Worm (Caenorhabditis elegans): Measurements from ENCODE around the gene srh-75.

Gene srh-75

ce11 chrV:11076403-11076802 is 19.5 kb upstream of the srh-75 start (continued):
- TF ChIP-seq F37B4.10 (GFP tag; IDR thresholded peaks at IDR 0.05) (no peak), snpc-1.3 (tag; optimal IDR thresholded peaks at IDR 0.05; ENCODE audit: insufficient read depth) (peak; percentile 38), tbp1 (GFP tag; optimal IDR thresholded peaks at IDR 0.05) (peak; percentile 66), lsl-1 (GFP tag; optimal IDR thresholded peaks at IDR 0.05) (peak; percentile 48), F10E7.11 (tag; optimal IDR thresholded peaks at IDR 0.05) (peak; percentile 83), ceh-27 (GFP tag; optimal IDR thresholded peaks at IDR 0.05) (peak; percentile 68), F39B2.1 (GFP tag; IDR thresholded peaks at IDR 0.05) (peak; percentile 87), D2030.7 (GFP tag; IDR thresholded peaks at IDR 0.05) (0 out of 2 replicates have a peak, but pooled peaks have one; percentile 30), nfyb-1 (GFP tag; IDR thresholded peaks at IDR 0.05) (peak; percentile 84), ccch-3 (GFP tag; optimal IDR thresholded peaks at IDR 0.05) (no peak), nfya-2 (GFP tag; IDR thresholded peaks at IDR 0.05) (peak; percentile 78; the same call in 1 of the 2 replicates), Y67H2A.10 (GFP tag; conservative IDR thresholded peaks at IDR 0.05) (no peak), bed-2 (GFP tag; IDR thresholded peaks at IDR 0.05) (0 out of 2 replicates have a peak, but pooled peaks have one; percentile 48), hsf-1 (GFP tag; IDR thresholded peaks at IDR 0.05) (peak; percentile 86)

- TF ChIP-seq ceh-27 (GFP tag; optimal IDR thresholded peaks at IDR 0.05) = no peak
- TF ChIP-seq lin-35 (GFP tag; optimal IDR thresholded peaks at IDR 0.05) = peak in 1 of 3 experiments; percentile 16
- TF ChIP-seq fkh-3 (tag; optimal IDR thresholded peaks at IDR 0.05) = no peak
- no peak for TF ChIP-seq F37B4.10 (GFP tag; IDR thresholded peaks at IDR 0.05)
- TF ChIP-seq ZK185.1 (tag; optimal IDR thresholded peaks at IDR 0.05; ENCODE audit: poor library complexity, severe bottlenecking) = no peak
- peak; percentile 6 for TF ChIP-seq snpc-1.3 (tag; optimal IDR thresholded peaks at IDR 0.05; ENCODE audit: insufficient read depth)
- TF ChIP-seq dpff-1 (tag; optimal IDR thresholded peaks at IDR 0.05) = peak; percentile 78
- peak; percentile 65 for TF ChIP-seq efl-1 (GFP tag; optimal IDR thresholded peaks at IDR 0.05)
- no peak for TF ChIP-seq Y53F4B.3 (GFP tag; IDR thresholded peaks at IDR 0.05)
- no peak for TF ChIP-seq ccch-3 (GFP tag; optimal IDR thresholded peaks at IDR 0.05)
- TF ChIP-seq B0336.3 (GFP tag; IDR thresholded peaks at IDR 0.05) = no peak
- no peak for TF ChIP-seq zfh-2 (GFP tag; conservative IDR thresholded peaks at IDR 0.05)
- TF ChIP-seq xnd-1 (tag; optimal IDR thresholded peaks at IDR 0.05) = peak; percentile 76
- peak; percentile 11 for TF ChIP-seq ztf-26 (tag; optimal IDR thresholded peaks at IDR 0.05)
- TF ChIP-seq nhr-179 (tag; optimal IDR thresholded peaks at IDR 0.05) = no peak
- peak; percentile 87 for TF ChIP-seq madf-6 (GFP tag; IDR thresholded peaks at IDR 0.05)
- no peak for TF ChIP-seq lsl-1 (GFP tag; optimal IDR thresholded peaks at IDR 0.05)
- peak; percentile 64 for TF ChIP-seq madf-8 (GFP tag; conservative IDR thresholded peaks at IDR 0.05)
These were observed 19.1 kb upstream of the srh-75 start for ce11 chrV:11076028-11076402.

ce11 chrV:11075209-11076027 is 18.5 kb upstream of the srh-75 start:
- TF ChIP-seq nhr-27 (tag; optimal IDR thresholded peaks at IDR 0.05) (peak; percentile 9), tlf-1 (GFP tag; optimal IDR thresholded peaks at IDR 0.05) (no peak), F10E7.11 (tag; optimal IDR thresholded peaks at IDR 0.05) (no peak), zim-3 (tag; optimal IDR thresholded peaks at IDR 0.05) (no peak), nfyb-1 (GFP tag; IDR thresholded peaks at IDR 0.05) (peak; percentile 37; the same call in 1 of the 2 replicates), attf-5 (GFP tag; optimal IDR thresholded peaks at IDR 0.05) (peak; percentile 29), egl-44 (GFP tag; IDR thresholded peaks at IDR 0.05) (no peak), ceh-27 (GFP tag; optimal IDR thresholded peaks at IDR 0.05) (peak; percentile 73), F22D6.2 (tag; optimal IDR thresholded peaks at IDR 0.05) (no peak), mxl-1 (tag; optimal IDR thresholded peaks at IDR 0.05) (no peak), pbrm-1 (GFP tag; IDR thresholded peaks at IDR 0.05) (peak; percentile 28), sea-2 (GFP tag; IDR thresholded peaks at IDR 0.05) (no peak), ztf-28 (GFP tag; IDR thresholded peaks at IDR 0.05) (0 out of 2 replicates have a peak, but pooled peaks have one; percentile 61), rcor-1 (GFP tag; IDR thresholded peaks at IDR 0.05) (no peak), lsl-1 (GFP tag; optimal IDR thresholded peaks at IDR 0.05) (no peak), ZK185.1 (tag; optimal IDR thresholded peaks at IDR 0.05; ENCODE audit: poor library complexity, severe bottlenecking) (no peak), cebp-1 (GFP tag; IDR thresholded peaks at IDR 0.05) (no peak; the same call in 1 of the 2 replicates), cebp-1 (tag; optimal IDR thresholded peaks at IDR 0.05) (peak; percentile 61), snpc-1.1 (tag; optimal IDR thresholded peaks at IDR 0.05; ENCODE audit: insufficient read depth) (no peak), K12H6.12 (tag; optimal IDR thresholded peaks at IDR 0.05) (peak; percentile 31), ceh-40 (GFP tag; IDR thresholded peaks at IDR 0.05) (0 out of 2 replicates have a peak, but pooled peaks have one; percentile 6)
